Fruit fly (Drosophila melanogaster): ENCODE results near the gene CG12992.
A peak's percentile ranks its signal among the peaks of the same experiment; 100 is the strongest.

dm6 chrX:17555139-17555538, 33.5 kb upstream of the CG12992 start:
- TF ChIP-seq fd96Ca (GFP tag; IDR thresholded peaks at IDR 0.05) = peak; percentile 61; the same call in 2 of the 3 replicates
- TF ChIP-seq CG12605 (GFP tag; IDR thresholded peaks at IDR 0.05) = peak; percentile 52
- no peak for TF ChIP-seq EcR (GFP tag; optimal IDR thresholded peaks at IDR 0.05)
- TF ChIP-seq D1 (tag; optimal IDR thresholded peaks at IDR 0.05) = no peak

Data from whole organism, pupa.